Worm (Caenorhabditis elegans) whole organism, L2 larva: Measurements from ENCODE around the gene Y43F8B.10.
A peak's percentile ranks its signal among the peaks of the same experiment; 100 is the strongest.

ENCODE experiments used
- Y55F3AM.14 ChIP-seq: fragments of 200-800 bp; sonication (Bioruptor generic); optimal IDR thresholded peaks from 2 replicates; lab custom pipeline; 2018; ENCODE audit warnings: mild to moderate bottlenecking, missing genetic modification characterization, missing compliant biosample characterization
- ZK546.5 ChIP-seq: sonication (generic microtip); optimal IDR thresholded peaks from 2 replicates; lab custom pipeline; 2017; ENCODE audit warnings: missing biosample characterization, missing genetic modification characterization
- alr-1 ChIP-seq: fragments of 150-350 bp; optimal IDR thresholded peaks from 2 replicates; lab custom pipeline; 2014; ENCODE audit warnings: missing biosample characterization, missing genetic modification characterization
- aly-2 ChIP-seq: fragments of 150-350 bp; optimal IDR thresholded peaks from 2 replicates; lab custom pipeline; 2014; ENCODE audit warnings: missing biosample characterization, missing genetic modification characterization
- blmp-1 ChIP-seq: sonication (generic microtip); optimal IDR thresholded peaks from 2 replicates; lab custom pipeline; 2017; ENCODE audit warnings: missing genetic modification characterization, mild to moderate bottlenecking, missing compliant biosample characterization, antibody characterized with exemption, moderate library complexity; ENCODE audit not compliant: insufficient read depth
- ceh-16 ChIP-seq: fragments of 150-350 bp; optimal IDR thresholded peaks from 2 replicates; lab custom pipeline; 2014; ENCODE audit warnings: missing biosample characterization, missing genetic modification characterization
- ceh-82 ChIP-seq: fragments of 150-350 bp; optimal IDR thresholded peaks from 2 replicates; lab custom pipeline; 2014; ENCODE audit warnings: missing biosample characterization, missing genetic modification characterization
- crh-2 ChIP-seq: sonication (generic microtip); optimal IDR thresholded peaks from 2 replicates; lab custom pipeline; 2017; ENCODE audit warnings: missing biosample characterization, missing genetic modification characterization
- dmd-4 ChIP-seq: sonication (generic microtip); optimal IDR thresholded peaks from 2 replicates; lab custom pipeline; 2017; ENCODE audit warnings: missing biosample characterization, missing genetic modification characterization
- elt-1 ChIP-seq: fragments of 150-350 bp; optimal IDR thresholded peaks from 2 replicates; lab custom pipeline; 2014; ENCODE audit warnings: missing biosample characterization, missing genetic modification characterization
- elt-3 ChIP-seq: sonication (generic microtip); optimal IDR thresholded peaks from 2 replicates; lab custom pipeline; 2017; ENCODE audit warnings: missing biosample characterization, missing genetic modification characterization
- fos-1 ChIP-seq: fragments of 150-350 bp; optimal IDR thresholded peaks from 2 replicates; lab custom pipeline; 2014; ENCODE audit warnings: missing biosample characterization, missing genetic modification characterization
- lin-11 ChIP-seq: fragments of 150-350 bp; sonication (generic microtip); optimal IDR thresholded peaks from 2 replicates; lab custom pipeline; 2014; ENCODE audit warnings: missing biosample characterization, missing genetic modification characterization, inconsistent platforms, mixed read lengths
- lin-13 ChIP-seq: fragments of 150-350 bp; optimal IDR thresholded peaks from 2 replicates; lab custom pipeline; 2014; ENCODE audit warnings: missing biosample characterization, missing genetic modification reagents, missing genetic modification characterization
- lin-39 ChIP-seq: fragments of 150-350 bp; optimal IDR thresholded peaks from 2 replicates; lab custom pipeline; 2014; ENCODE audit warnings: missing biosample characterization, missing genetic modification reagents, missing genetic modification characterization
- lsy-2 ChIP-seq, 2 experiments: fragments of 150-350 bp in 1 of 2; sonication (generic microtip) in 1 of 2; optimal IDR thresholded peaks; 2 replicates each; lab custom pipeline; 2014 to 2017; ENCODE audit warnings: missing biosample characterization in 2 of 2, missing genetic modification characterization in 2 of 2
- mab-5 ChIP-seq: fragments of 150-350 bp; optimal IDR thresholded peaks from 2 replicates; lab custom pipeline; 2014; ENCODE audit warnings: missing biosample characterization, missing genetic modification characterization
- mbf-1 ChIP-seq: sonication (generic microtip); optimal IDR thresholded peaks from 2 replicates; lab custom pipeline; 2017; ENCODE audit warnings: missing biosample characterization, missing genetic modification characterization
- mdl-1 ChIP-seq, 2 experiments: fragments of 150-350 bp in 1 of 2; sonication (generic microtip) in 1 of 2; optimal IDR thresholded peaks; 2 replicates each; lab custom pipeline; 2017; ENCODE audit warnings: missing biosample characterization in 2 of 2, missing genetic modification characterization in 2 of 2
- nhr-11 ChIP-seq: fragments of 150-350 bp; optimal IDR thresholded peaks from 2 replicates; lab custom pipeline; 2014; ENCODE audit warnings: missing biosample characterization, missing genetic modification characterization
- nhr-12 ChIP-seq: fragments of 150-350 bp; optimal IDR thresholded peaks from 2 replicates; lab custom pipeline; 2014; ENCODE audit warnings: missing biosample characterization, missing genetic modification characterization
- nhr-21 ChIP-seq: fragments of 150-350 bp; optimal IDR thresholded peaks from 2 replicates; lab custom pipeline; 2014; ENCODE audit warnings: missing biosample characterization, missing genetic modification characterization
- nhr-23 ChIP-seq: fragments of 150-350 bp; optimal IDR thresholded peaks from 2 replicates; lab custom pipeline; 2014; ENCODE audit warnings: missing biosample characterization, missing genetic modification reagents, missing genetic modification characterization
- nhr-237 ChIP-seq: fragments of 150-350 bp; optimal IDR thresholded peaks from 2 replicates; lab custom pipeline; 2014; ENCODE audit warnings: missing biosample characterization, missing genetic modification characterization
- nhr-25 ChIP-seq: fragments of 150-350 bp; sonication (generic microtip); optimal IDR thresholded peaks from 3 replicates; lab custom pipeline; 2014; ENCODE audit warnings: missing biosample characterization, missing genetic modification characterization
- nhr-6 ChIP-seq: fragments of 150-350 bp; optimal IDR thresholded peaks from 2 replicates; lab custom pipeline; 2014; ENCODE audit warnings: missing biosample characterization, missing genetic modification characterization
- skn-1 ChIP-seq: sonication (generic microtip); optimal IDR thresholded peaks from 2 replicates; lab custom pipeline; 2017; ENCODE audit warnings: missing biosample characterization, missing genetic modification characterization
- sma-3 ChIP-seq: sonication (generic microtip); optimal IDR thresholded peaks from 2 replicates; lab custom pipeline; 2016; ENCODE audit warnings: missing genetic modification reagents, missing genetic modification characterization, missing compliant biosample characterization
- sma-9 ChIP-seq, 2 experiments: fragments of 150-350 bp in 1 of 2; sonication (generic microtip) in 1 of 2; optimal IDR thresholded peaks; 2 replicates each; lab custom pipeline; 2014 to 2016; ENCODE audit warnings: missing genetic modification characterization in 2 of 2, mild to moderate bottlenecking in 1 of 2, missing biosample characterization in 1 of 2, missing compliant biosample characterization in 1 of 2, missing genetic modification reagents in 1 of 2, moderate library complexity in 1 of 2
- snpc-4 ChIP-seq: fragments of 150-350 bp; optimal IDR thresholded peaks from 2 replicates; lab custom pipeline; 2014; ENCODE audit warnings: missing biosample characterization, missing genetic modification characterization
- unc-39 ChIP-seq: fragments of 150-350 bp; optimal IDR thresholded peaks from 2 replicates; lab custom pipeline; 2014; ENCODE audit warnings: missing biosample characterization, missing genetic modification characterization
- unc-55 ChIP-seq: fragments of 150-350 bp; sonication (generic microtip); optimal IDR thresholded peaks from 3 replicates; lab custom pipeline; 2014; ENCODE audit warnings: missing biosample characterization, missing genetic modification reagents, missing genetic modification characterization
- ztf-11 ChIP-seq: sonication (generic microtip); optimal IDR thresholded peaks from 2 replicates; lab custom pipeline; 2017; ENCODE audit warnings: missing biosample characterization, missing genetic modification characterization
- ztf-4 ChIP-seq: fragments of 150-350 bp; optimal IDR thresholded peaks from 2 replicates; lab custom pipeline; 2014; ENCODE audit warnings: missing biosample characterization, missing genetic modification characterization

Y43F8B.10 gene

DNA sequence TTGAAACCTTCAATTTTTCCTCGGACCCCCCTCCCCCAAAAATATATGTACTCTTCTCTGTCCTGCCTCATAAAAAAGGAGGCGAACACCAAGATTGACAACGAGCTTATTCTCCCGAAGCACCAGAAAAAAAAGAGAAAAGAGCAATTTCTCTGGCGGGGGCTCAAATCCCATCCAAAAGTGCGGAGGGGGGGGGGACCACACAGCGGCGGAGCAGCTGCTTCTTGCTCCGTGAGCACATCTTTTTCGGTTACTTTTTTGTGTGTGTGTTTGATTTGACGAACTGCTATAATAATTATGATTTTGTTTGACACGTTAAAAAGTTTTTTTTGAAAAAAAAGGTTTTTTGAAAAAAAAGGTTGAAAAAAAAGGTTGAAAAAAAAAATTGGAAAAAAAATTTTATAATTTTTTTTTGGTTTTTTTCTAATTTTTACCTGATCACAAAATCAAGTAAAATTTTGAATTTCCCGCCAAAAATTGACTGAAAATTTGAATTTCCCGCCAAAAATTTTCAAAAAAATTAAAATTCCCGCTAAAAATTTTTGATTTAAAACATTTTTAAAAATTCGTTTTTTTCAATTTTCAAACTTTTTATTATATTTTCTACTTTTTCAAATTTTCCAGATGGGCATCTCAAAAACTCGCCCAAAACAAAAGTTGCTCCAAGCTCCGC lies at the start of gene Y43F8B.10:
Gene Y43F8B.10, plus strand, starts transcription at position 623 of the 673 bp plus-strand sequence.
- TF ChIP-seq lin-13 (GFP tag; lab: Kevin White, UChicago): no peak
- TF ChIP-seq mab-5 (tag; lab: Kevin White, UChicago): no peak
- TF ChIP-seq ceh-82 (tag; lab: Kevin White, UChicago): no peak
- no peak for TF ChIP-seq elt-3 (tag; lab: Kevin White, UChicago)

DNA sequence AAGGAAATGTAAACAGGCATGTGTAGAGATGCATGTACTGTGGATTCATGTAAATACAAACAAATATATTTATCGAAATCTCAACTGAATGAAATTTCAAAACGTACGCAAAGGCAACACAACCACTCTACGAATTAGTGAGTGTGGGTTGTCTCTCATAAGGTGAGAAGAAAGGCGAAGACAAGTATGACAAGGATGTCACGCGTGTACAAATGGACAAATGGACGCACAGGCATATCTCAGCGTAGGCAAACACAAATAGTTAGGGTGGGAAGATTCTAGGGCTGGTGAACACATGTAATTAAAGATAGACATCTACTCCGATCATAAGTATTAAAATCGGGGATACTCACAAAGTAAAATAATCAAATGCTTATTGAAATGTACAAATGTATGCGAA lies 46.2 kb upstream of the Y43F8B.10 start:
- TF ChIP-seq mab-5 (tag; lab: Kevin White, UChicago): no peak
- peak; percentile 23 for TF ChIP-seq nhr-25 (tag; lab: Kevin White, UChicago)

DNA sequence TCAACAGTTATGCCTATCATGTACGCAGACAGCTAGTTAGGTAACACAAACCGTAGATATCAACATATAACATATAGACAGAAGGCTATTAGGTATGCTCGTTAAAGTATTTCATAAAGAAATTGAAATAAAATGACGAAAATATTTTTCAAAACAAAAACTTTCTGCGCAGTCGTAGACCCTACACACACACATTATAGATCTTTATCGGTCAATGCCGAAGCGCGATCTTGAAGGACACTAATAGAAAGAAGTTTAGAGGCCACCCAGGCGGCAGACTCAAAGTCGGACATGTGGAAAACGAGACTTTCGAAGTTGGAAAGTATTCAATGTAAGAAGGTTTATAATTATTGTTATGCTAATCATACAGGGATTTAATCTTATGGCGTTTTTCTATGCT lies 45.3 kb upstream of the Y43F8B.10 start:
- TF ChIP-seq sma-9 (GFP tag; optimal IDR thresholded peaks at IDR 0.05; lab: Kevin White, UChicago) (peak; percentile 56), sma-9 (tag; optimal IDR thresholded peaks at IDR 0.05; lab: Kevin White, UChicago) (no peak), ztf-11 (no peak), ceh-16 (tag; lab: Kevin White, UChicago) (peak; percentile 40), fos-1 (tag; lab: Kevin White, UChicago) (no peak), nhr-25 (tag; lab: Kevin White, UChicago) (peak; percentile 28), nhr-23 (peak; percentile 57), sma-3 (GFP tag; lab: Kevin White, UChicago) (no peak), elt-1 (tag; lab: Kevin White, UChicago) (peak; percentile 60), Y55F3AM.14 (no peak), unc-55 (GFP tag; lab: Kevin White, UChicago) (no peak)

DNA sequence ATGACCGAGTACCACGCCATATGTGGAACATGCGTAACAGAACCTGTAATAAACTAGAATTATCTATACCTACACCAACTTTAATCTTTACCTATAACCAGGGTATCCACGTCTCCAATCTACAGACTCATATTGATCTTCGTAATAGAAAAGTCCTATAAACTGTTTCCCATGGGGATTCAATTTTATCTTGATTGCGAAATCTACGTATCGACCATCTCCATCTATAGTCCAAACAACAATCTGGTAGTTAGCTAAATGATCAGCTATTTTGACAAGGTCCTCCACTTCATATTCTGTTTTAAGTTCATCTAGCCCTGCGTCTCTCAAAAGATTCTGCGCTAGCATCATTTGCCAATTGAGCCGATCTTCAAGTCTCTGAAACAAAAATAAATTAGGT lies 44.7 kb upstream of the Y43F8B.10 start:
- TF ChIP-seq dmd-4 (tag; lab: Kevin White, UChicago) (no peak), nhr-6 (tag; lab: Kevin White, UChicago) (no peak), crh-2 (tag; lab: Kevin White, UChicago) (no peak), ceh-82 (tag; lab: Kevin White, UChicago) (no peak), Y55F3AM.14 (peak; percentile 1), sma-9 (GFP tag; optimal IDR thresholded peaks at IDR 0.05; lab: Kevin White, UChicago) (peak; percentile 90), sma-9 (tag; optimal IDR thresholded peaks at IDR 0.05; lab: Kevin White, UChicago) (no peak), nhr-11 (tag; lab: Kevin White, UChicago) (no peak), nhr-237 (tag; lab: Kevin White, UChicago) (no peak), nhr-23 (peak; percentile 95), nhr-21 (tag; lab: Kevin White, UChicago) (no peak), ceh-16 (tag; lab: Kevin White, UChicago) (peak; percentile 59), skn-1 (tag; lab: Kevin White, UChicago) (no peak), mbf-1 (tag; lab: Kevin White, UChicago) (no peak), blmp-1 (tag; lab: Kevin White, UChicago) (no peak), ZK546.5 (tag; lab: Kevin White, UChicago) (no peak), mab-5 (tag; lab: Kevin White, UChicago) (no peak), elt-1 (tag; lab: Kevin White, UChicago) (peak; percentile 99), lin-11 (tag; lab: Kevin White, UChicago) (no peak), nhr-25 (tag; lab: Kevin White, UChicago) (peak; percentile 54), snpc-4 (tag; lab: Kevin White, UChicago) (no peak), alr-1 (tag; lab: Kevin White, UChicago) (no peak), unc-55 (GFP tag; lab: Kevin White, UChicago) (no peak), unc-39 (no peak), lin-39 (tag; lab: Kevin White, UChicago) (no peak), lsy-2 (tag; optimal IDR thresholded peaks at IDR 0.05; lab: Kevin White, UChicago) (peak in 1 of 2 experiments; percentile 11), nhr-12 (tag; lab: Kevin White, UChicago) (no peak), ztf-4 (no peak), aly-2 (tag; lab: Kevin White, UChicago) (no peak), mdl-1 (tag; optimal IDR thresholded peaks at IDR 0.05; lab: Kevin White, UChicago) (no peak)
